Worm (Caenorhabditis elegans) whole organism, L4 larva: Measurements from ENCODE around the gene C01G5.5.

Experiments used
- F49E8.2 ChIP-seq: sonication (generic microtip); optimal IDR thresholded peaks from 2 replicates; lab custom pipeline; 2016; ENCODE audit warnings: missing compliant biosample characterization, mild to moderate bottlenecking, missing genetic modification characterization, borderline replicate concordance
- Y5F2A.4 ChIP-seq: fragments of 200-800 bp; sonication (Bioruptor generic); optimal IDR thresholded peaks from 2 replicates; lab custom pipeline; 2018; ENCODE audit warnings: mild to moderate bottlenecking, missing genetic modification characterization, missing compliant biosample characterization
- Y75B8A.6 ChIP-seq: fragments of 200-800 bp; sonication (Bioruptor generic); IDR thresholded peaks from 2 replicates; pipeline ENCODE4 v1.3.6; 2022; ENCODE audit warnings: missing genetic modification reagents, missing genetic modification characterization, missing compliant biosample characterization
- ama-1 ChIP-seq: fragments of 150-350 bp; optimal IDR thresholded peaks from 2 replicates; lab custom pipeline; 2014; ENCODE audit warnings: inconsistent platforms, mixed read lengths
- ceh-20 ChIP-seq: fragments of 200-800 bp; sonication (Bioruptor generic); IDR thresholded peaks from 2 replicates; pipeline ENCODE4 v1.3.6; 2022; ENCODE audit warnings: missing genetic modification reagents, missing genetic modification characterization, missing compliant biosample characterization
- ceh-28 ChIP-seq: fragments of 150-350 bp; optimal IDR thresholded peaks from 2 replicates; lab custom pipeline; 2014; ENCODE audit warnings: missing biosample characterization, missing genetic modification reagents, missing genetic modification characterization
- ceh-82 ChIP-seq: sonication (generic microtip); optimal IDR thresholded peaks from 2 replicates; lab custom pipeline; 2017; ENCODE audit warnings: missing biosample characterization, missing genetic modification characterization
- ctbp-1 ChIP-seq: fragments of 200-800 bp; sonication (Bioruptor generic); IDR thresholded peaks from 2 replicates; pipeline ENCODE4 v1.3.6; 2022; ENCODE audit warnings: missing genetic modification reagents, missing genetic modification characterization, missing compliant biosample characterization
- daf-12 ChIP-seq: fragments of 150-350 bp; optimal IDR thresholded peaks from 2 replicates; lab custom pipeline; 2014; ENCODE audit warnings: missing biosample characterization, missing genetic modification reagents, missing genetic modification characterization
- daf-16 ChIP-seq, 3 experiments: sonication (generic microtip); optimal IDR thresholded peaks; 2 replicates each; lab custom pipeline; 2016 to 2017; ENCODE audit warnings: missing genetic modification characterization in 3 of 3, missing genetic modification reagents in 3 of 3, mild to moderate bottlenecking in 2 of 3, missing compliant biosample characterization in 2 of 3, missing biosample characterization in 1 of 3, moderate library complexity in 1 of 3
- daf-8 ChIP-seq: fragments of 200-800 bp; sonication (Bioruptor generic); IDR thresholded peaks from 2 replicates; pipeline ENCODE4 v1.3.6; 2022; ENCODE audit warnings: missing genetic modification characterization, missing compliant biosample characterization
- dmd-8 ChIP-seq: fragments of 200-800 bp; sonication (Bioruptor generic); IDR thresholded peaks from 2 replicates; pipeline ENCODE4 v1.3.6; 2022; ENCODE audit warnings: missing genetic modification characterization, missing compliant biosample characterization
- dmd-9 ChIP-seq: fragments of 200-800 bp; sonication (Bioruptor generic); IDR thresholded peaks from 2 replicates; pipeline ENCODE4 v1.3.6; 2022; ENCODE audit warnings: missing genetic modification reagents, missing genetic modification characterization, missing compliant biosample characterization
- dve-1 ChIP-seq: sonication (generic microtip); optimal IDR thresholded peaks from 2 replicates; lab custom pipeline; 2017; ENCODE audit warnings: antibody characterized with exemption, mild to moderate bottlenecking, missing genetic modification characterization, missing compliant biosample characterization; ENCODE audit not compliant: insufficient read depth
- egl-43 ChIP-seq: fragments of 200-800 bp; sonication (Bioruptor generic); IDR thresholded peaks from 2 replicates; pipeline ENCODE4 v1.3.6; 2022; ENCODE audit warnings: missing genetic modification reagents, missing genetic modification characterization, missing compliant biosample characterization
- fkh-10 ChIP-seq: fragments of 150-350 bp; optimal IDR thresholded peaks from 2 replicates; lab custom pipeline; 2014; ENCODE audit warnings: missing biosample characterization, missing genetic modification reagents, missing genetic modification characterization
- fos-1 ChIP-seq: fragments of 150-350 bp; optimal IDR thresholded peaks from 2 replicates; lab custom pipeline; 2014; ENCODE audit warnings: missing biosample characterization, missing genetic modification characterization
- gei-8 ChIP-seq: fragments of 200-800 bp; sonication (Bioruptor generic); optimal IDR thresholded peaks from 2 replicates; lab custom pipeline; 2018; ENCODE audit warnings: mild to moderate bottlenecking, missing genetic modification characterization, missing compliant biosample characterization
- lin-15B ChIP-seq: fragments of 150-350 bp; sonication (generic microtip); optimal IDR thresholded peaks from 3 replicates; lab custom pipeline; 2014; ENCODE audit warnings: missing biosample characterization, missing genetic modification characterization
- lin-38 ChIP-seq: fragments of 200-800 bp; sonication (Bioruptor generic); IDR thresholded peaks from 2 replicates; pipeline ENCODE4 v1.3.6; 2022; ENCODE audit warnings: missing genetic modification reagents, missing genetic modification characterization, missing compliant biosample characterization
- lsy-2 ChIP-seq, 2 experiments: fragments of 150-350 bp in 1 of 2; sonication (generic microtip) in 1 of 2; optimal IDR thresholded peaks; 2 replicates each; lab custom pipeline; 2014 to 2017; ENCODE audit warnings: missing biosample characterization in 2 of 2, missing genetic modification characterization in 2 of 2
- madf-9 ChIP-seq: fragments of 200-800 bp; sonication (Bioruptor generic); conservative IDR thresholded peaks from 2 replicates; pipeline ENCODE4 v1.3.6; 2022; ENCODE audit warnings: missing genetic modification reagents, missing genetic modification characterization, missing compliant biosample characterization
- mdt-29 ChIP-seq: fragments of 200-800 bp; sonication (Bioruptor generic); IDR thresholded peaks from 2 replicates; pipeline ENCODE4 v1.3.6; 2022; ENCODE audit warnings: missing genetic modification reagents, missing genetic modification characterization, missing compliant biosample characterization
- mxl-2 ChIP-seq: fragments of 200-800 bp; sonication (Bioruptor generic); conservative IDR thresholded peaks from 2 replicates; pipeline ENCODE4 v1.3.6; 2022; ENCODE audit warnings: missing genetic modification reagents, missing genetic modification characterization, missing compliant biosample characterization
- nhr-10 ChIP-seq: fragments of 150-350 bp; optimal IDR thresholded peaks from 2 replicates; lab custom pipeline; 2014; ENCODE audit warnings: missing biosample characterization, missing genetic modification characterization
- nhr-11 ChIP-seq: fragments of 150-350 bp; optimal IDR thresholded peaks from 2 replicates; lab custom pipeline; 2014; ENCODE audit warnings: missing biosample characterization, missing genetic modification characterization
- nhr-111 ChIP-seq: fragments of 200-800 bp; sonication (Bioruptor generic); optimal IDR thresholded peaks from 2 replicates; lab custom pipeline; 2018; ENCODE audit warnings: mild to moderate bottlenecking, missing genetic modification characterization, missing compliant biosample characterization
- nhr-237 ChIP-seq: sonication (generic microtip); optimal IDR thresholded peaks from 2 replicates; lab custom pipeline; 2017; ENCODE audit warnings: missing biosample characterization, missing genetic modification characterization
- nhr-42 ChIP-seq: fragments of 200-800 bp; sonication (Bioruptor generic); IDR thresholded peaks from 2 replicates; pipeline ENCODE4 v1.3.6; 2022; ENCODE audit warnings: missing genetic modification characterization, missing compliant biosample characterization
- nhr-6 ChIP-seq: fragments of 150-350 bp; optimal IDR thresholded peaks from 2 replicates; lab custom pipeline; 2014; ENCODE audit warnings: missing biosample characterization, missing genetic modification characterization
- pha-4 ChIP-seq, 2 experiments: fragments of 150-350 bp in 1 of 2; fragments of 200-800 bp in 1 of 2; sonication (Bioruptor generic) in 1 of 2; IDR thresholded peaks in 1 of 2; optimal IDR thresholded peaks in 1 of 2; 2 replicates each; pipeline versions ENCODE4 v1.3.6 to Lab custom; 2014 to 2022; ENCODE audit warnings: missing genetic modification characterization in 2 of 2, missing genetic modification reagents in 2 of 2, missing biosample characterization in 1 of 2, missing compliant biosample characterization in 1 of 2
- sdz-12 ChIP-seq: fragments of 200-800 bp; sonication (Bioruptor generic); optimal IDR thresholded peaks from 2 replicates; lab custom pipeline; 2018; ENCODE audit warnings: mild to moderate bottlenecking, missing genetic modification characterization, missing compliant biosample characterization
- skn-1 ChIP-seq: fragments of 150-350 bp; optimal IDR thresholded peaks from 2 replicates; lab custom pipeline; 2014; ENCODE audit warnings: missing biosample characterization, missing genetic modification characterization
- snpc-1.2 ChIP-seq: fragments of 200-800 bp; sonication (Bioruptor generic); IDR thresholded peaks from 2 replicates; pipeline ENCODE4 v1.3.6; 2022; ENCODE audit warnings: missing genetic modification reagents, missing genetic modification characterization, missing compliant biosample characterization
- tra-1 ChIP-seq: fragments of 200-800 bp; sonication (Bioruptor generic); IDR thresholded peaks from 2 replicates; pipeline ENCODE4 v1.3.6; 2022; ENCODE audit warnings: missing genetic modification reagents, missing genetic modification characterization, missing compliant biosample characterization
- unc-39 ChIP-seq: sonication (generic microtip); optimal IDR thresholded peaks from 2 replicates; lab custom pipeline; 2017; ENCODE audit warnings: missing biosample characterization, missing genetic modification characterization
- unc-62 ChIP-seq, 3 experiments: fragments of 150-350 bp in 1 of 3; sonication (generic microtip); optimal IDR thresholded peaks in 2 of 3; peaks in 1 of 3; 1 replicate in 1 of 3; 2 replicates in 2 of 3; lab custom pipeline; 2014 to 2017; ENCODE audit warnings: missing biosample characterization in 3 of 3, missing genetic modification characterization in 3 of 3, missing genetic modification reagents in 3 of 3, missing genotype in 1 of 3
- vab-7 ChIP-seq: fragments of 200-800 bp; sonication (Bioruptor generic); IDR thresholded peaks from 2 replicates; pipeline ENCODE4 v1.3.6; 2022; ENCODE audit warnings: missing genetic modification reagents, missing genetic modification characterization, missing compliant biosample characterization
- zfp-2 ChIP-seq: sonication (generic microtip); optimal IDR thresholded peaks from 2 replicates; lab custom pipeline; 2016; ENCODE audit warnings: mild to moderate bottlenecking, missing genetic modification characterization, missing compliant biosample characterization
- ztf-11 ChIP-seq: fragments of 150-350 bp; optimal IDR thresholded peaks from 2 replicates; lab custom pipeline; 2014; ENCODE audit warnings: missing biosample characterization, missing genetic modification characterization

The C01G5.5 gene

ce11 chrIV:6556624-6557368 is 32.4 kb downstream of the C01G5.5 start, which contains the start of gene try-3 (continued):
- TF ChIP-seq nhr-237 (tag; lab: Kevin White, UChicago) (no peak), fkh-10 (peak; percentile 68), Y5F2A.4 (GFP tag; lab: Kevin White, UChicago) (peak; percentile 26), unc-39 (tag; lab: Kevin White, UChicago) (no peak), nhr-11 (tag; lab: Kevin White, UChicago) (no peak), lsy-2 (tag; optimal IDR thresholded peaks at IDR 0.05; lab: Kevin White, UChicago) (peak in 1 of 2 experiments; percentile 67), skn-1 (tag; lab: Kevin White, UChicago) (no peak)

ce11 chrIV:6560434-6560833 is 36.0 kb downstream of the C01G5.5 start, which contains the start of gene best-9:
best-9 (plus strand) TSS chrIV:6560734.
- TF ChIP-seq nhr-111 (GFP tag; lab: Kevin White, UChicago), result no peak
- TF ChIP-seq nhr-42, result no peak
- TF ChIP-seq daf-8 (GFP tag; lab: Robert Waterston, UW), result no peak
- TF ChIP-seq dve-1, result no peak
- TF ChIP-seq pha-4 (GFP tag; IDR thresholded peaks at IDR 0.05; lab: Robert Waterston, UW), result no peak
- no peak for TF ChIP-seq pha-4 (tag; optimal IDR thresholded peaks at IDR 0.05; lab: Kevin White, UChicago)
- no peak for TF ChIP-seq dmd-9 (GFP tag; lab: Robert Waterston, UW)
- TF ChIP-seq nhr-10, result no peak
- no peak for TF ChIP-seq ceh-82
- no peak for TF ChIP-seq dmd-8 (GFP tag; lab: Robert Waterston, UW)
- no peak for TF ChIP-seq daf-16 (GFP tag; optimal IDR thresholded peaks at IDR 0.05; lab: Kevin White, UChicago)
- no peak for TF ChIP-seq daf-16 (tag; optimal IDR thresholded peaks at IDR 0.05; lab: Kevin White, UChicago)
- no peak for TF ChIP-seq F49E8.2 (tag; lab: Kevin White, UChicago)
- TF ChIP-seq ceh-20 (GFP tag; lab: Robert Waterston, UW), result no peak

DNA sequence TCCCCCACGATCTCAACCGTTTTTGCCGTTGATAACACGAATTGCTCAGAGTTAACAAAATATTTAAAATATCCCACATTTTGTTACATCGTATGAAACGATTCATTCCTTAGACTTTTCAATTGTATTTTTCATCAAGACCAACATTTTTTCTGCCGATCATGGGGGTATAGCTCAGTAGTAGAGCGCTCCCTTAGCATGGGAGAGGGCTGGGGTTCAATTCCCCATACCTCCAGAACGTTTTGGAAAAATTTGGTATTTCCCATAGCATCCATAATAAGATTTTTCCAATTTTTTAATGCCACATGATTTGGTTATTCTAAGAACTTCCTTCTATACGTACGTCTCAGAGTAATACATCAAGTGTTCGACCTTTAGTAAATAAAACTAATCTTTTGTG is 37.6 kb downstream of the C01G5.5 start:
- TF ChIP-seq unc-62 (GFP tag; optimal IDR thresholded peaks at IDR 0.05 in 1 of 2; lab: Kevin White, UChicago) (peak in 1 of 2 experiments; percentile 50), unc-62 (tag; optimal IDR thresholded peaks at IDR 0.05; lab: Kevin White, UChicago) (no peak), ctbp-1 (GFP tag; lab: Robert Waterston, UW) (no peak), Y75B8A.6 (GFP tag; lab: Robert Waterston, UW) (no peak), ceh-28 (no peak), madf-9 (GFP tag; lab: Robert Waterston, UW) (no peak), snpc-1.2 (GFP tag; lab: Robert Waterston, UW) (0 out of 2 replicates have a peak, but pooled peaks have one; percentile 62), vab-7 (GFP tag; lab: Robert Waterston, UW) (no peak), pha-4 (GFP tag; IDR thresholded peaks at IDR 0.05; lab: Robert Waterston, UW) (no peak), pha-4 (tag; optimal IDR thresholded peaks at IDR 0.05; lab: Kevin White, UChicago) (no peak)

- TF ChIP-seq lsy-2 (tag; optimal IDR thresholded peaks at IDR 0.05; lab: Kevin White, UChicago) (no peak), zfp-2 (no peak), tra-1 (GFP tag; lab: Robert Waterston, UW) (no peak), nhr-6 (no peak), gei-8 (GFP tag; lab: Kevin White, UChicago) (no peak), ztf-11 (tag; lab: Kevin White, UChicago) (no peak), sdz-12 (GFP tag; lab: Kevin White, UChicago) (no peak), daf-12 (tag; lab: Kevin White, UChicago) (no peak), nhr-42 (no peak), mxl-2 (no peak), lin-15B (tag; lab: Kevin White, UChicago) (no peak), mdt-29 (GFP tag; lab: Robert Waterston, UW) (no peak), egl-43 (GFP tag; lab: Robert Waterston, UW) (no peak), lin-38 (GFP tag; lab: Robert Waterston, UW) (no peak), fos-1 (tag; lab: Kevin White, UChicago) (no peak), ama-1 (lab: Kevin White, UChicago) (no peak)
These were observed 41.2 kb downstream of the C01G5.5 start for ce11 chrIV:6565605-6566004.
